Fruit fly (Drosophila melanogaster) whole organism, embryonic: ENCODE data around the gene Cyp310a1.

Experiments
- Antp ChIP-seq: fragments of 200-800 bp; sonication (Bioruptor generic); optimal IDR thresholded peaks from 3 replicates; lab custom pipeline; 2016; ENCODE audit warnings: missing biosample characterization, missing genetic modification characterization
- CG1024 ChIP-seq: fragments of 200-800 bp; sonication (Bioruptor generic); IDR thresholded peaks from 2 replicates; pipeline ENCODE4 v1.3.6; 2022; ENCODE audit warnings: missing biosample characterization, missing genetic modification characterization
- CG10431 ChIP-seq: fragments of 200-800 bp; sonication (Bioruptor generic); optimal IDR thresholded peaks from 3 replicates; lab custom pipeline; 2018; ENCODE audit warnings: missing biosample characterization, mild to moderate bottlenecking, missing genetic modification characterization
- CG10543 ChIP-seq: fragments of 200-800 bp; sonication (Bioruptor generic); optimal IDR thresholded peaks from 3 replicates; lab custom pipeline; 2017; ENCODE audit warnings: missing biosample characterization, mild to moderate bottlenecking, missing genetic modification characterization, moderate library complexity
- CG11247 ChIP-seq: fragments of 200-800 bp; sonication (Bioruptor generic); IDR thresholded peaks from 2 replicates; pipeline ENCODE4 v1.3.6; 2022; ENCODE audit warnings: missing biosample characterization, missing genetic modification characterization
- CG1233 ChIP-seq: fragments of 200-800 bp; sonication (Bioruptor generic); optimal IDR thresholded peaks from 4 replicates; lab custom pipeline; 2018; ENCODE audit warnings: missing biosample characterization, mild to moderate bottlenecking, missing genetic modification characterization
- CG14667 ChIP-seq: fragments of 200-800 bp; sonication (Bioruptor generic); IDR thresholded peaks from 2 replicates; pipeline ENCODE4 v1.3.6; 2022; ENCODE audit warnings: missing biosample characterization, missing genetic modification characterization
- CG15011 ChIP-seq: fragments of 200-800 bp; sonication (Bioruptor generic); optimal IDR thresholded peaks from 3 replicates; lab custom pipeline; 2018; ENCODE audit warnings: missing biosample characterization, mild to moderate bottlenecking, missing genetic modification characterization
- CG17612 ChIP-seq: fragments of 200-800 bp; sonication (Bioruptor generic); IDR thresholded peaks from 2 replicates; pipeline ENCODE4 v1.3.6; 2022; ENCODE audit warnings: missing biosample characterization, missing genetic modification characterization
- CG17829 ChIP-seq: fragments of 200-800 bp; optimal IDR thresholded peaks from 2 replicates; lab custom pipeline; 2019; ENCODE audit warnings: missing biosample characterization, mild to moderate bottlenecking, missing genetic modification characterization, moderate library complexity
- CG1832 ChIP-seq: fragments of 200-800 bp; sonication (Bioruptor generic); optimal IDR thresholded peaks from 2 replicates; lab custom pipeline; 2017; ENCODE audit warnings: missing biosample characterization, mild to moderate bottlenecking, missing genetic modification characterization, inconsistent platforms
- CG2875 ChIP-seq: fragments of 200-800 bp; sonication (Bioruptor generic); optimal IDR thresholded peaks from 2 replicates; lab custom pipeline; 2017; ENCODE audit warnings: missing biosample characterization, mild to moderate bottlenecking, missing genetic modification characterization, missing genetic modification reagents
- CG3281 ChIP-seq: fragments of 200-800 bp; sonication (Bioruptor generic); optimal IDR thresholded peaks from 3 replicates; lab custom pipeline; 2017; ENCODE audit warnings: missing biosample characterization, mild to moderate bottlenecking, missing genetic modification characterization
- CG9215 ChIP-seq: fragments of 200-800 bp; sonication (Bioruptor generic); IDR thresholded peaks from 2 replicates; pipeline ENCODE4 v1.3.6; 2022; ENCODE audit warnings: missing biosample characterization, missing genetic modification characterization
- CHES-1-like ChIP-seq: fragments of 200-800 bp; sonication (Bioruptor generic); optimal IDR thresholded peaks from 2 replicates; lab custom pipeline; 2016; ENCODE audit warnings: missing biosample characterization, missing genetic modification characterization
- CkIIα-i1 ChIP-seq: fragments of 200-800 bp; sonication (Bioruptor generic); IDR thresholded peaks from 2 replicates; pipeline ENCODE4 v1.3.6; 2022; ENCODE audit warnings: missing biosample characterization, missing genetic modification characterization
- D ChIP-seq, 2 experiments: fragments of 200-800 bp in 1 of 2; fragments of >200 bp in 1 of 2; sonication (Bioruptor generic) in 1 of 2; optimal IDR thresholded peaks; 2 replicates in 1 of 2; 3 replicates in 1 of 2; lab custom pipeline; 2017; ENCODE audit warnings: mild to moderate bottlenecking in 1 of 2, missing biosample characterization in 1 of 2, missing genetic modification characterization in 1 of 2, missing genetic modification reagents in 1 of 2
- Dip2 ChIP-seq: fragments of 200-800 bp; sonication (Bioruptor generic); IDR thresholded peaks from 2 replicates; pipeline ENCODE4 v1.3.6; 2022; ENCODE audit warnings: missing biosample characterization, missing genetic modification characterization
- Hand ChIP-seq: fragments of 200-800 bp; sonication (Bioruptor generic); optimal IDR thresholded peaks from 2 replicates; lab custom pipeline; 2017; ENCODE audit warnings: mild to moderate bottlenecking, missing biosample characterization, missing genetic modification reagents, missing genetic modification characterization
- Hsf ChIP-seq: fragments of 200-800 bp; sonication (Bioruptor generic); optimal IDR thresholded peaks from 3 replicates; lab custom pipeline; 2016; ENCODE audit warnings: missing biosample characterization, missing genetic modification characterization
- Jarid2 ChIP-seq: fragments of 200-800 bp; sonication (Bioruptor generic); optimal IDR thresholded peaks from 3 replicates; lab custom pipeline; 2017; ENCODE audit warnings: mild to moderate bottlenecking, missing biosample characterization, missing genetic modification reagents, missing genetic modification characterization
- Myb ChIP-seq: fragments of 200-800 bp; sonication (Bioruptor generic); optimal IDR thresholded peaks from 2 replicates; lab custom pipeline; 2016; ENCODE audit warnings: missing biosample characterization, missing genetic modification characterization
- NC2α ChIP-seq: fragments of 200-800 bp; sonication (Bioruptor generic); optimal IDR thresholded peaks from 2 replicates; lab custom pipeline; 2016; ENCODE audit warnings: missing biosample characterization, missing genetic modification characterization
- NfI ChIP-seq: fragments of 200-800 bp; sonication (Bioruptor generic); optimal IDR thresholded peaks from 3 replicates; lab custom pipeline; 2018; ENCODE audit warnings: missing biosample characterization, mild to moderate bottlenecking, missing genetic modification characterization, moderate library complexity
- Poxn ChIP-seq: fragments of 200-800 bp; sonication (Bioruptor generic); IDR thresholded peaks from 2 replicates; pipeline ENCODE4 v1.3.6; 2022; ENCODE audit warnings: missing biosample characterization, missing genetic modification characterization
- Xbp1 ChIP-seq: fragments of 200-800 bp; sonication (Bioruptor generic); optimal IDR thresholded peaks from 3 replicates; lab custom pipeline; 2016; ENCODE audit warnings: missing biosample characterization, mild to moderate bottlenecking, missing genetic modification characterization
- bigmax ChIP-seq: fragments of 200-800 bp; sonication (Bioruptor generic); optimal IDR thresholded peaks from 2 replicates; lab custom pipeline; 2018; ENCODE audit warnings: missing biosample characterization, mild to moderate bottlenecking, missing genetic modification characterization
- chm ChIP-seq: fragments of 200-800 bp; sonication (Bioruptor generic); IDR thresholded peaks from 2 replicates; pipeline ENCODE4 v1.3.6; 2022; ENCODE audit warnings: missing biosample characterization, missing genetic modification characterization
- chn ChIP-seq: fragments of 200-800 bp; sonication (Bioruptor generic); optimal IDR thresholded peaks from 2 replicates; lab custom pipeline; 2016; ENCODE audit warnings: missing biosample characterization, missing genetic modification characterization
- ci ChIP-seq: fragments of 200-800 bp; sonication (Bioruptor generic); IDR thresholded peaks from 3 replicates; pipeline ENCODE4 v1.3.6; 2022; ENCODE audit warnings: missing biosample characterization, missing genetic modification characterization
- dm ChIP-seq: fragments of 200-800 bp; sonication (Bioruptor generic); optimal IDR thresholded peaks from 3 replicates; lab custom pipeline; 2016; ENCODE audit warnings: missing biosample characterization, missing genetic modification characterization
- gce ChIP-seq: fragments of 200-800 bp; sonication (Bioruptor generic); IDR thresholded peaks from 3 replicates; pipeline ENCODE4 v1.3.6; 2022; ENCODE audit warnings: missing biosample characterization, missing genetic modification characterization
- gcm2 ChIP-seq: fragments of 200-800 bp; sonication (Bioruptor generic); optimal IDR thresholded peaks from 2 replicates; lab custom pipeline; 2016; ENCODE audit warnings: missing biosample characterization, missing genetic modification characterization
- gt ChIP-seq: fragments of 200-800 bp; sonication (Bioruptor generic); IDR thresholded peaks from 2 replicates; pipeline ENCODE4 v1.3.6; 2022; ENCODE audit warnings: missing biosample characterization, missing genetic modification characterization
- inv ChIP-seq: fragments of 200-800 bp; sonication (Bioruptor generic); IDR thresholded peaks from 2 replicates; pipeline ENCODE4 v1.3.6; 2022; ENCODE audit warnings: missing biosample characterization, missing genetic modification characterization; ENCODE audit not compliant: partially characterized antibody
- jigr1 ChIP-seq: fragments of 200-800 bp; sonication (Bioruptor generic); IDR thresholded peaks from 3 replicates; pipeline ENCODE4 v1.3.6; 2022; ENCODE audit warnings: missing biosample characterization, missing genetic modification characterization
- mam ChIP-seq: fragments of 200-800 bp; sonication (Bioruptor generic); optimal IDR thresholded peaks from 3 replicates; lab custom pipeline; 2016; ENCODE audit warnings: missing biosample characterization, missing genetic modification characterization
- oc ChIP-seq: fragments of 200-800 bp; sonication (Bioruptor generic); optimal IDR thresholded peaks from 2 replicates; lab custom pipeline; 2018; ENCODE audit warnings: missing biosample characterization, mild to moderate bottlenecking, missing genetic modification characterization, moderate library complexity
- peb ChIP-seq: fragments of 200-800 bp; sonication (Bioruptor generic); IDR thresholded peaks from 2 replicates; pipeline ENCODE4 v1.3.6; 2022; ENCODE audit warnings: missing biosample characterization, missing genetic modification characterization
- pnt ChIP-seq: fragments of 200-800 bp; sonication (Bioruptor generic); optimal IDR thresholded peaks from 3 replicates; lab custom pipeline; 2016; ENCODE audit warnings: missing biosample characterization, missing genetic modification characterization
- prd ChIP-seq, 3 experiments: fragments of >200 bp in 2 of 3; fragments of 200-800 bp in 1 of 3; sonication (Bioruptor generic) in 1 of 3; optimal IDR thresholded peaks in 2 of 3; IDR thresholded peaks in 1 of 3; 2 replicates in 2 of 3; 3 replicates in 1 of 3; pipeline versions ENCODE4 v1.3.6 to Lab custom; 2017 to 2022; ENCODE audit warnings: missing biosample characterization in 1 of 3, missing genetic modification characterization in 1 of 3
- salm ChIP-seq: fragments of 200-800 bp; sonication (Bioruptor generic); optimal IDR thresholded peaks from 2 replicates; lab custom pipeline; 2018; ENCODE audit warnings: missing biosample characterization, mild to moderate bottlenecking, missing genetic modification characterization
- sc ChIP-seq, 3 experiments: fragments of >200 bp in 2 of 3; fragments of 200-800 bp in 1 of 3; sonication (Bioruptor generic) in 1 of 3; optimal IDR thresholded peaks; 2 replicates in 2 of 3; 3 replicates in 1 of 3; lab custom pipeline; 2017; ENCODE audit warnings: mild to moderate bottlenecking in 1 of 3, missing biosample characterization in 1 of 3, missing genetic modification characterization in 1 of 3, missing genetic modification reagents in 1 of 3
- sim ChIP-seq: fragments of 200-800 bp; sonication (Bioruptor generic); IDR thresholded peaks from 2 replicates; pipeline ENCODE4 v1.3.6; 2022; ENCODE audit warnings: missing biosample characterization, missing genetic modification characterization
- slp2 ChIP-seq: fragments of 200-800 bp; sonication (Bioruptor generic); optimal IDR thresholded peaks from 2 replicates; lab custom pipeline; 2016; ENCODE audit warnings: missing biosample characterization, missing genetic modification characterization
- sna ChIP-seq: fragments of 200-800 bp; sonication (Bioruptor generic); IDR thresholded peaks from 2 replicates; pipeline ENCODE4 v1.3.6; 2022; ENCODE audit warnings: missing biosample characterization, missing genetic modification characterization; ENCODE audit not compliant: partially characterized antibody
- zf30C ChIP-seq: fragments of 200-800 bp; sonication (Bioruptor generic); optimal IDR thresholded peaks from 3 replicates; lab custom pipeline; 2018; ENCODE audit warnings: missing biosample characterization, mild to moderate bottlenecking, missing genetic modification characterization

Cyp310a1 gene

DNA sequence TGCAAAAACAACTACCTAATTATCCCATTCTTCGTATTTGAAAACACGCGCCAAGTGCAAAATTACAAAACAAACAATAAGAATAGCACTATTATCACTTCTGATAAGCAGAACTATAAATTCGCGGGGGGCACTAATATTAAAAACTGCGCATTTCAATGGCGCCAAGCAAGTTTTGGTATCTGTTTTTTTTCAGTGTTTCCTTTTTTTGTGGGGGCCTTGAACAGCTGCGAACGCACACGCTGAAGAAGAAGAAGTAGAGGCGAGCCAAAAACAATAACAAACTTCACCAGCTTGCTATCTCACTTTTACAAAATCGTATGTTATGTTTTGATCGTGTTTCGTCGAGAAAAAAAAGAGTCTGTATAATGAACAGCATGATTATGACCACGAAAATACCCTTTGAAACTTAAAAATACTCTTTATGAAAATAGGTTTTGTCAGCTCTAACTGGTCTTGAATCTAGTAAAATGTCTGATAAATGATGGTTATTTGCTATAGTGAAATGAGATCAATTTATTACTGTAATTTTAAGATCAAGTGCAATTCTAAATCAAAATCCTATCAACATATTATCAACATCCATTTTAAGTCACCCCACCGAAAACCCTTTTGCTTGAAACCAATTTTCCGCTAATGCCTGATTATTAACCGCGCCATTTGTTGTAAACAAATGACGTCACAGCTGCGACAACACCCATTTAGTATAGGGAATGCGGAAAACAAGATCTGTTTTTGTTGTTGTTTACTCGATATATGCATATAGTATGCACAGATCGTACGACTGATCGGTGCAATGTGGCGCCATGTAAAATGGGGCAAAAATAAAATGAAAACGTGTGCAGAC is 41.3 kb upstream of the Cyp310a1 start:
- TF ChIP-seq ci (GFP tag; lab: Robert Waterston, UW) (peak; percentile 85), jigr1 (GFP tag; lab: Robert Waterston, UW) (no peak), CG11247 (peak; percentile 71), chn (GFP tag; lab: Kevin White, UChicago) (peak; percentile 49), sna (GFP tag; lab: Robert Waterston, UW) (no peak), inv (GFP tag; lab: Robert Waterston, UW) (no peak), NfI (GFP tag; lab: Kevin White, UChicago) (peak; percentile 77), sim (no peak; the same call in 1 of the 2 replicates), pnt (GFP tag; lab: Kevin White, UChicago) (peak; percentile 38), CG10543 (peak; percentile 79), sc (optimal IDR thresholded peaks at IDR 0.05; lab: Kevin White, UChicago) (no peak), sc (GFP tag; optimal IDR thresholded peaks at IDR 0.05; lab: Kevin White, UChicago) (no peak), gcm2 (GFP tag; lab: Kevin White, UChicago) (peak; percentile 37), mam (GFP tag; lab: Kevin White, UChicago) (peak; percentile 76), CG10431 (GFP tag; lab: Kevin White, UChicago) (no peak), slp2 (GFP tag; lab: Kevin White, UChicago) (peak; percentile 36), Jarid2 (GFP tag; lab: Kevin White, UChicago) (no peak), CkIIα-i1 (GFP tag; lab: Robert Waterston, UW) (no peak), CG17829 (tag; lab: Kevin White, UChicago) (peak; percentile 30), CG2875 (GFP tag; lab: Kevin White, UChicago) (peak; percentile 21), D (optimal IDR thresholded peaks at IDR 0.05; lab: Kevin White, UChicago) (no peak), D (GFP tag; optimal IDR thresholded peaks at IDR 0.05; lab: Kevin White, UChicago) (no peak), CG9215 (no peak), dm (GFP tag; lab: Kevin White, UChicago) (peak; percentile 66), Hsf (GFP tag; lab: Kevin White, UChicago) (peak; percentile 51), Xbp1 (GFP tag; lab: Kevin White, UChicago) (peak; percentile 70), Dip2 (GFP tag; lab: Robert Waterston, UW) (no peak), peb (GFP tag; lab: Robert Waterston, UW) (no peak), zf30C (peak; percentile 94), chm (GFP tag; lab: Robert Waterston, UW) (no peak; the same call in 1 of the 2 replicates), CG1832 (GFP tag; lab: Kevin White, UChicago) (no peak), prd (optimal IDR thresholded peaks at IDR 0.05; lab: Kevin White, UChicago) (no peak), prd (GFP tag; IDR thresholded peaks at IDR 0.05; lab: Robert Waterston, UW) (peak; percentile 66), Hand (peak; percentile 10), gce (GFP tag; lab: Robert Waterston, UW) (peak; percentile 76; the same call in 2 of the 3 replicates), CG1233 (peak; percentile 51), CG3281 (peak; percentile 43), Poxn (GFP tag; lab: Robert Waterston, UW) (no peak), NC2α (GFP tag; lab: Kevin White, UChicago) (peak; percentile 17), gt (0 out of 2 replicates have a peak, but pooled peaks have one; percentile 21), CG14667 (GFP tag; lab: Robert Waterston, UW) (0 out of 2 replicates have a peak, but pooled peaks have one; percentile 20), CG1024 (0 out of 2 replicates have a peak, but pooled peaks have one; percentile 36), salm (peak; percentile 3), Antp (GFP tag; lab: Kevin White, UChicago) (peak; percentile 74), CHES-1-like (GFP tag; lab: Kevin White, UChicago) (peak; percentile 84), CG15011 (GFP tag; lab: Kevin White, UChicago) (no peak), oc (tag; lab: Kevin White, UChicago) (peak; percentile 36), Myb (GFP tag; lab: Kevin White, UChicago) (peak; percentile 40), CG17612 (GFP tag; lab: Robert Waterston, UW) (0 out of 2 replicates have a peak, but pooled peaks have one; percentile 12), bigmax (GFP tag; lab: Kevin White, UChicago) (no peak)
